Fruit fly (Drosophila melanogaster) whole organism, embryonic: ENCODE data around the gene anchor.

ENCODE experiments used
- Adf1 ChIP-seq: fragments of 200-800 bp; sonication (Bioruptor generic); IDR thresholded peaks from 2 replicates; pipeline ENCODE4 v1.3.6; 2022; ENCODE audit warnings: missing biosample characterization, missing genetic modification characterization
- Antp ChIP-seq: fragments of 200-800 bp; sonication (Bioruptor generic); optimal IDR thresholded peaks from 3 replicates; lab custom pipeline; 2016; ENCODE audit warnings: missing biosample characterization, missing genetic modification characterization
- C15 ChIP-seq: fragments of 200-800 bp; sonication (Bioruptor generic); IDR thresholded peaks from 3 replicates; pipeline ENCODE4 v1.3.6; 2022; ENCODE audit warnings: missing biosample characterization, missing genetic modification characterization
- CG10543 ChIP-seq: fragments of 200-800 bp; sonication (Bioruptor generic); optimal IDR thresholded peaks from 3 replicates; lab custom pipeline; 2017; ENCODE audit warnings: missing biosample characterization, mild to moderate bottlenecking, missing genetic modification characterization, moderate library complexity
- CG11695 ChIP-seq: fragments of 200-800 bp; sonication (Bioruptor generic); IDR thresholded peaks from 3 replicates; pipeline ENCODE4 v1.3.6; 2022; ENCODE audit warnings: missing biosample characterization, missing genetic modification characterization
- CG13424 ChIP-seq: fragments of 200-800 bp; sonication (Bioruptor generic); optimal IDR thresholded peaks from 2 replicates; lab custom pipeline; 2019; ENCODE audit warnings: missing biosample characterization, mild to moderate bottlenecking, missing genetic modification characterization, moderate library complexity
- CG13894 ChIP-seq: fragments of 200-800 bp; sonication (Bioruptor generic); optimal IDR thresholded peaks from 3 replicates; lab custom pipeline; 2018; ENCODE audit warnings: missing biosample characterization, mild to moderate bottlenecking, missing genetic modification characterization, moderate library complexity
- CG18619 ChIP-seq: fragments of 200-800 bp; sonication (Bioruptor generic); optimal IDR thresholded peaks from 3 replicates; lab custom pipeline; 2017; ENCODE audit warnings: missing biosample characterization, mild to moderate bottlenecking, missing genetic modification characterization
- CG2678 ChIP-seq: fragments of 200-800 bp; sonication (Bioruptor generic); optimal IDR thresholded peaks from 3 replicates; lab custom pipeline; 2019; ENCODE audit warnings: missing biosample characterization, mild to moderate bottlenecking, missing genetic modification characterization, moderate library complexity
- CG3163 ChIP-seq: fragments of 200-800 bp; sonication (Bioruptor generic); optimal IDR thresholded peaks from 3 replicates; lab custom pipeline; 2016; ENCODE audit warnings: missing biosample characterization, missing genetic modification characterization
- CG32767 ChIP-seq: fragments of 200-800 bp; sonication (Bioruptor generic); IDR thresholded peaks from 2 replicates; pipeline ENCODE4 v1.3.6; 2022; ENCODE audit warnings: missing biosample characterization, missing genetic modification characterization
- CG3407 ChIP-seq: fragments of 200-800 bp; sonication (Bioruptor generic); optimal IDR thresholded peaks from 2 replicates; lab custom pipeline; 2018; ENCODE audit warnings: missing biosample characterization, mild to moderate bottlenecking, missing genetic modification characterization
- CG3838 ChIP-seq: fragments of 200-800 bp; sonication (Bioruptor generic); optimal IDR thresholded peaks from 3 replicates; lab custom pipeline; 2016; ENCODE audit warnings: missing biosample characterization, missing genetic modification characterization
- CG43689 ChIP-seq: fragments of 200-800 bp; sonication (Bioruptor generic); IDR thresholded peaks from 2 replicates; pipeline ENCODE4 v1.3.6; 2022; ENCODE audit warnings: missing biosample characterization, missing genetic modification characterization
- CG4730 ChIP-seq: fragments of 200-800 bp; sonication (Bioruptor generic); IDR thresholded peaks from 2 replicates; pipeline ENCODE4 v1.3.6; 2022; ENCODE audit warnings: missing biosample characterization, missing genetic modification characterization
- CG8290 ChIP-seq, 3 experiments: fragments of 200-800 bp; sonication (Bioruptor generic); optimal IDR thresholded peaks; 2 replicates each; lab custom pipeline; 2016 to 2019; ENCODE audit warnings: missing biosample characterization in 3 of 3, missing genetic modification characterization in 3 of 3, mild to moderate bottlenecking in 2 of 3, moderate library complexity in 1 of 3
- CG8765 ChIP-seq: fragments of 200-800 bp; sonication (Bioruptor generic); IDR thresholded peaks from 2 replicates; pipeline ENCODE4 v1.3.6; 2022; ENCODE audit warnings: missing biosample characterization, missing genetic modification characterization
- CG9215 ChIP-seq: fragments of 200-800 bp; sonication (Bioruptor generic); IDR thresholded peaks from 2 replicates; pipeline ENCODE4 v1.3.6; 2022; ENCODE audit warnings: missing biosample characterization, missing genetic modification characterization
- D19B ChIP-seq: fragments of 200-800 bp; sonication (Bioruptor generic); optimal IDR thresholded peaks from 2 replicates; lab custom pipeline; 2017; ENCODE audit warnings: missing biosample characterization, mild to moderate bottlenecking, missing genetic modification characterization
- E2f2 ChIP-seq: fragments of 200-800 bp; sonication (Bioruptor generic); IDR thresholded peaks from 2 replicates; pipeline ENCODE4 v1.3.6; 2022; ENCODE audit warnings: missing biosample characterization, missing genetic modification characterization
- Fer1 ChIP-seq: fragments of 200-800 bp; sonication (Bioruptor generic); optimal IDR thresholded peaks from 2 replicates; lab custom pipeline; 2017; ENCODE audit warnings: missing biosample characterization, mild to moderate bottlenecking, missing genetic modification characterization
- GATAe ChIP-seq: fragments of 200-800 bp; sonication (Bioruptor generic); conservative IDR thresholded peaks from 2 replicates; pipeline ENCODE4 v1.3.6; 2022; ENCODE audit warnings: missing biosample characterization, missing genetic modification characterization
- Hey ChIP-seq: fragments of 200-800 bp; sonication (Bioruptor generic); optimal IDR thresholded peaks from 3 replicates; lab custom pipeline; 2018; ENCODE audit warnings: missing biosample characterization, mild to moderate bottlenecking, missing genetic modification characterization
- MBD-R2 ChIP-seq: fragments of 200-800 bp; sonication (Bioruptor generic); IDR thresholded peaks from 2 replicates; pipeline ENCODE4 v1.3.6; 2022; ENCODE audit warnings: missing biosample characterization, missing genetic modification characterization
- Mes4 ChIP-seq: fragments of 200-800 bp; sonication (Bioruptor generic); optimal IDR thresholded peaks from 2 replicates; lab custom pipeline; 2016; ENCODE audit warnings: missing biosample characterization, missing genetic modification characterization
- NFAT ChIP-seq: fragments of 200-800 bp; sonication (Bioruptor generic); IDR thresholded peaks from 2 replicates; pipeline ENCODE4 v1.3.6; 2022; ENCODE audit warnings: missing biosample characterization, missing genetic modification characterization
- Nf-YC ChIP-seq: fragments of 200-800 bp; optimal IDR thresholded peaks from 3 replicates; lab custom pipeline; 2019; ENCODE audit warnings: missing biosample characterization, mild to moderate bottlenecking, missing genetic modification characterization, moderate library complexity
- Sry-δ ChIP-seq: fragments of 200-800 bp; sonication (Bioruptor generic); optimal IDR thresholded peaks from 2 replicates; lab custom pipeline; 2016; ENCODE audit warnings: missing biosample characterization, missing genetic modification characterization
- Ssrp ChIP-seq: fragments of 200-800 bp; sonication (Bioruptor generic); optimal IDR thresholded peaks from 2 replicates; lab custom pipeline; 2018; ENCODE audit warnings: missing biosample characterization, mild to moderate bottlenecking, missing genetic modification characterization, moderate library complexity
- YL-1 ChIP-seq: fragments of 200-800 bp; sonication (Bioruptor generic); optimal IDR thresholded peaks from 3 replicates; lab custom pipeline; 2017; ENCODE audit warnings: missing biosample characterization, mild to moderate bottlenecking, missing genetic modification characterization
- chif ChIP-seq, 2 experiments: fragments of 200-800 bp; sonication (Bioruptor generic); optimal IDR thresholded peaks; 3 replicates each; lab custom pipeline; 2016; ENCODE audit warnings: missing biosample characterization in 2 of 2, missing genetic modification characterization in 2 of 2
- ci ChIP-seq: fragments of 200-800 bp; sonication (Bioruptor generic); IDR thresholded peaks from 3 replicates; pipeline ENCODE4 v1.3.6; 2022; ENCODE audit warnings: missing biosample characterization, missing genetic modification characterization
- corto ChIP-seq: fragments of 200-800 bp; sonication (Bioruptor generic); optimal IDR thresholded peaks from 2 replicates; lab custom pipeline; 2016; ENCODE audit warnings: missing biosample characterization, mild to moderate bottlenecking, missing genetic modification characterization, moderate library complexity
- crol ChIP-seq: fragments of 200-800 bp; sonication (Bioruptor generic); IDR thresholded peaks from 2 replicates; pipeline ENCODE4 v1.3.6; 2022; ENCODE audit warnings: missing biosample characterization, missing genetic modification characterization
- dmrt99B ChIP-seq: fragments of 200-800 bp; sonication (Bioruptor generic); optimal IDR thresholded peaks from 2 replicates; lab custom pipeline; 2018; ENCODE audit warnings: missing biosample characterization, mild to moderate bottlenecking, missing genetic modification characterization, moderate library complexity
- ewg ChIP-seq: fragments of 200-800 bp; sonication (Bioruptor generic); optimal IDR thresholded peaks from 3 replicates; lab custom pipeline; 2017; ENCODE audit warnings: mild to moderate bottlenecking, missing biosample characterization, missing genetic modification reagents, missing genetic modification characterization
- fd102C ChIP-seq: fragments of 200-800 bp; sonication (Bioruptor generic); optimal IDR thresholded peaks from 2 replicates; lab custom pipeline; 2018; ENCODE audit warnings: missing biosample characterization, mild to moderate bottlenecking, missing genetic modification characterization, moderate library complexity
- fd96Cb ChIP-seq: fragments of 200-800 bp; sonication (Bioruptor generic); optimal IDR thresholded peaks from 2 replicates; lab custom pipeline; 2018; ENCODE audit warnings: missing biosample characterization, mild to moderate bottlenecking, missing genetic modification characterization, moderate library complexity
- ftz-f1 ChIP-seq: fragments of 200-800 bp; sonication (Bioruptor generic); optimal IDR thresholded peaks from 2 replicates; lab custom pipeline; 2016; ENCODE audit warnings: missing biosample characterization, missing genetic modification characterization
- gem ChIP-seq: fragments of 200-800 bp; sonication (Bioruptor generic); optimal IDR thresholded peaks from 2 replicates; lab custom pipeline; 2019; ENCODE audit warnings: missing biosample characterization, mild to moderate bottlenecking, missing genetic modification characterization, moderate library complexity
- gro ChIP-seq: fragments of 200-800 bp; sonication (Bioruptor generic); optimal IDR thresholded peaks from 2 replicates; lab custom pipeline; 2016; ENCODE audit warnings: missing biosample characterization, missing genetic modification characterization
- hth ChIP-seq: fragments of >200 bp; optimal IDR thresholded peaks from 2 replicates; lab custom pipeline; 2017; ENCODE audit warnings: inconsistent platforms
- jing ChIP-seq: fragments of 200-800 bp; sonication (Bioruptor generic); optimal IDR thresholded peaks from 2 replicates; lab custom pipeline; 2018; ENCODE audit warnings: missing biosample characterization, mild to moderate bottlenecking, missing genetic modification characterization
- kah ChIP-seq: fragments of 200-800 bp; sonication (Bioruptor generic); optimal IDR thresholded peaks from 2 replicates; lab custom pipeline; 2018; ENCODE audit warnings: missing biosample characterization, mild to moderate bottlenecking, missing genetic modification characterization
- ken ChIP-seq: fragments of 200-800 bp; sonication (Bioruptor generic); IDR thresholded peaks from 3 replicates; pipeline ENCODE4 v1.3.6; 2022; ENCODE audit warnings: missing biosample characterization, missing genetic modification characterization
- pb ChIP-seq: fragments of 200-800 bp; sonication (Bioruptor generic); optimal IDR thresholded peaks from 3 replicates; lab custom pipeline; 2016; ENCODE audit warnings: missing biosample characterization, missing genetic modification characterization
- pnt ChIP-seq: fragments of 200-800 bp; sonication (Bioruptor generic); optimal IDR thresholded peaks from 3 replicates; lab custom pipeline; 2016; ENCODE audit warnings: missing biosample characterization, missing genetic modification characterization
- psq ChIP-seq: fragments of 200-800 bp; sonication (Bioruptor generic); optimal IDR thresholded peaks from 2 replicates; lab custom pipeline; 2017; ENCODE audit warnings: missing biosample characterization, missing genetic modification characterization
- sens-2 ChIP-seq: fragments of 200-800 bp; sonication (Bioruptor generic); IDR thresholded peaks from 2 replicates; pipeline ENCODE4 v1.3.6; 2022; ENCODE audit warnings: missing biosample characterization, missing genetic modification characterization
- sim ChIP-seq: fragments of 200-800 bp; sonication (Bioruptor generic); IDR thresholded peaks from 2 replicates; pipeline ENCODE4 v1.3.6; 2022; ENCODE audit warnings: missing biosample characterization, missing genetic modification characterization
- tgo ChIP-seq: fragments of 200-800 bp; sonication (Bioruptor generic); IDR thresholded peaks from 3 replicates; pipeline ENCODE4 v1.3.6; 2022; ENCODE audit warnings: missing biosample characterization, missing genetic modification characterization
- vnd ChIP-seq: fragments of 200-800 bp; sonication (Bioruptor generic); IDR thresholded peaks from 3 replicates; pipeline ENCODE4 v1.3.6; 2022; ENCODE audit warnings: missing biosample characterization, missing genetic modification characterization; ENCODE audit not compliant: partially characterized antibody

The anchor gene

dm6 chr3L:17665084-17665576, 43.5 kb downstream of the anchor start (continued):
- TF ChIP-seq gem (tag; lab: Kevin White, UChicago) (no peak), CG10543 (GFP tag; lab: Kevin White, UChicago) (peak; percentile 82), CG9215 (GFP tag; lab: Robert Waterston, UW) (no peak), fd96Cb (no peak), CG3407 (GFP tag; lab: Kevin White, UChicago) (no peak), Hey (tag; lab: Kevin White, UChicago) (peak; percentile 55), CG4730 (no peak), psq (GFP tag; lab: Kevin White, UChicago) (no peak), fd102C (GFP tag; lab: Kevin White, UChicago) (no peak), CG11695 (GFP tag; lab: Robert Waterston, UW) (0 out of 3 replicates have a peak, but pooled peaks have one; percentile 21), pb (GFP tag; lab: Kevin White, UChicago) (no peak), sens-2 (no peak), CG13894 (tag; lab: Kevin White, UChicago) (peak; percentile 100), ci (GFP tag; lab: Robert Waterston, UW) (no peak), jing (GFP tag; lab: Kevin White, UChicago) (no peak), Antp (GFP tag; lab: Kevin White, UChicago) (no peak), kah (no peak), C15 (GFP tag; lab: Robert Waterston, UW) (no peak), Mes4 (no peak), Nf-YC (tag; lab: Kevin White, UChicago) (peak; percentile 6), Sry-δ (GFP tag; lab: Kevin White, UChicago) (no peak), gro (GFP tag; lab: Kevin White, UChicago) (peak; percentile 36), YL-1 (GFP tag; lab: Kevin White, UChicago) (no peak), CG3838 (GFP tag; lab: Kevin White, UChicago) (no peak), MBD-R2 (GFP tag; lab: Robert Waterston, UW) (no peak), CG2678 (tag; lab: Kevin White, UChicago) (peak; percentile 6), Adf1 (no peak; the same call in 1 of the 2 replicates), vnd (no peak), sim (GFP tag; lab: Robert Waterston, UW) (no peak), ken (no peak), hth (lab: Kevin White, UChicago) (no peak), Fer1 (GFP tag; lab: Kevin White, UChicago) (peak; percentile 32), GATAe (GFP tag; lab: Robert Waterston, UW) (peak; percentile 76), CG13424 (tag; lab: Kevin White, UChicago) (no peak), CG8765 (GFP tag; lab: Robert Waterston, UW) (no peak), pnt (GFP tag; lab: Kevin White, UChicago) (no peak), chif (GFP tag; optimal IDR thresholded peaks at IDR 0.05; lab: Kevin White, UChicago) (no peak), E2f2 (peak; percentile 46; the same call in 1 of the 2 replicates), CG3163 (GFP tag; lab: Kevin White, UChicago) (no peak), crol (peak; percentile 93), tgo (GFP tag; lab: Robert Waterston, UW) (no peak), CG43689 (GFP tag; lab: Robert Waterston, UW) (no peak), CG32767 (GFP tag; lab: Robert Waterston, UW) (no peak), corto (GFP tag; lab: Kevin White, UChicago) (peak; percentile 22), CG8290 (GFP tag; optimal IDR thresholded peaks at IDR 0.05; lab: Kevin White, UChicago) (no peak), CG8290 (tag; optimal IDR thresholded peaks at IDR 0.05; lab: Kevin White, UChicago) (peak in 1 of 2 experiments; percentile 57), CG18619 (GFP tag; lab: Kevin White, UChicago) (no peak), NFAT (peak; percentile 24; the same call in 1 of the 2 replicates), ewg (peak; percentile 2), dmrt99B (tag; lab: Kevin White, UChicago) (no peak), Ssrp (no peak), ftz-f1 (GFP tag; lab: Kevin White, UChicago) (peak; percentile 67), D19B (GFP tag; lab: Kevin White, UChicago) (no peak)
